Worm (Caenorhabditis elegans) whole organism, late embryonic: ENCODE results near the gene col-151.

Experiments
- C08G9.2 ChIP-seq: sonication (generic microtip); optimal IDR thresholded peaks from 2 replicates; lab custom pipeline; 2016; ENCODE audit warnings: mild to moderate bottlenecking, missing genetic modification characterization, moderate library complexity, missing compliant biosample characterization
- K09A11.1 ChIP-seq: sonication (generic microtip); optimal IDR thresholded peaks from 2 replicates; lab custom pipeline; 2017; ENCODE audit warnings: antibody characterized with exemption, mild to moderate bottlenecking, missing genetic modification characterization, missing compliant biosample characterization; ENCODE audit not compliant: insufficient read depth
- T23F11.4 ChIP-seq: fragments of 200-800 bp; sonication (Bioruptor generic); optimal IDR thresholded peaks from 2 replicates; lab custom pipeline; 2018; ENCODE audit warnings: mild to moderate bottlenecking, missing genetic modification characterization, missing compliant biosample characterization
- Y22D7AL.16 ChIP-seq: sonication (generic microtip); optimal IDR thresholded peaks from 2 replicates; lab custom pipeline; 2016; ENCODE audit warnings: missing genetic modification characterization, missing compliant biosample characterization
- ceh-18 ChIP-seq: sonication (generic microtip); optimal IDR thresholded peaks from 2 replicates; lab custom pipeline; 2016; ENCODE audit warnings: missing genetic modification characterization, missing compliant biosample characterization
- ceh-2 ChIP-seq: sonication (generic microtip); optimal IDR thresholded peaks from 2 replicates; lab custom pipeline; 2016; ENCODE audit warnings: missing genotype, missing genetic modification characterization, missing compliant biosample characterization
- ceh-30 ChIP-seq: fragments of 150-350 bp; optimal IDR thresholded peaks from 2 replicates; lab custom pipeline; 2014; ENCODE audit warnings: missing biosample characterization, missing genetic modification characterization
- ceh-31 ChIP-seq: sonication (generic microtip); optimal IDR thresholded peaks from 2 replicates; lab custom pipeline; 2016; ENCODE audit warnings: missing genetic modification characterization, missing compliant biosample characterization
- ceh-34 ChIP-seq: sonication (generic microtip); optimal IDR thresholded peaks from 2 replicates; lab custom pipeline; 2016; ENCODE audit warnings: mild to moderate bottlenecking, missing genetic modification characterization, missing compliant biosample characterization
- ceh-48 ChIP-seq: sonication (generic microtip); optimal IDR thresholded peaks from 2 replicates; lab custom pipeline; 2016; ENCODE audit warnings: missing genetic modification characterization, inconsistent platforms, missing compliant biosample characterization
- ceh-6 ChIP-seq: fragments of 200-800 bp; sonication (Bioruptor generic); optimal IDR thresholded peaks from 2 replicates; lab custom pipeline; 2018; ENCODE audit warnings: mild to moderate bottlenecking, missing genetic modification characterization, missing compliant biosample characterization
- ceh-9 ChIP-seq: sonication (generic microtip); optimal IDR thresholded peaks from 2 replicates; lab custom pipeline; 2016; ENCODE audit warnings: mild to moderate bottlenecking, missing genetic modification characterization, inconsistent platforms, missing compliant biosample characterization
- dmd-4 ChIP-seq: sonication (generic microtip); optimal IDR thresholded peaks from 2 replicates; lab custom pipeline; 2016; ENCODE audit warnings: borderline replicate concordance, missing genetic modification characterization, missing compliant biosample characterization
- dve-1 ChIP-seq: sonication (generic microtip); optimal IDR thresholded peaks from 2 replicates; lab custom pipeline; 2017; ENCODE audit warnings: antibody characterized with exemption, mild to moderate bottlenecking, missing genetic modification characterization, missing compliant biosample characterization
- elt-2 ChIP-seq: sonication (generic microtip); optimal IDR thresholded peaks from 2 replicates; lab custom pipeline; 2016; ENCODE audit warnings: missing genetic modification reagents, missing genetic modification characterization, missing compliant biosample characterization
- ets-4 ChIP-seq: sonication (generic microtip); optimal IDR thresholded peaks from 2 replicates; lab custom pipeline; 2016; ENCODE audit warnings: missing genetic modification characterization, missing compliant biosample characterization
- fkh-10 ChIP-seq: fragments of 150-350 bp; optimal IDR thresholded peaks from 2 replicates; lab custom pipeline; 2014; ENCODE audit warnings: missing biosample characterization, missing genetic modification reagents, missing genetic modification characterization
- gmeb-2 ChIP-seq: sonication (generic microtip); optimal IDR thresholded peaks from 2 replicates; lab custom pipeline; 2016; ENCODE audit warnings: missing genetic modification characterization, inconsistent platforms, missing compliant biosample characterization
- hlh-13 ChIP-seq: fragments of 200-800 bp; sonication (Bioruptor generic); optimal IDR thresholded peaks from 2 replicates; lab custom pipeline; 2018; ENCODE audit warnings: mild to moderate bottlenecking, missing genetic modification characterization, missing compliant biosample characterization
- hlh-15 ChIP-seq: sonication (generic microtip); optimal IDR thresholded peaks from 2 replicates; lab custom pipeline; 2016; ENCODE audit warnings: missing genetic modification characterization, missing compliant biosample characterization
- hlh-30 ChIP-seq: sonication (generic microtip); optimal IDR thresholded peaks from 2 replicates; lab custom pipeline; 2017; ENCODE audit warnings: antibody characterized with exemption, missing genetic modification characterization, missing compliant biosample characterization; ENCODE audit not compliant: insufficient read depth
- lim-6 ChIP-seq: sonication (generic microtip); optimal IDR thresholded peaks from 2 replicates; lab custom pipeline; 2016; ENCODE audit warnings: missing genetic modification characterization, missing compliant biosample characterization
- lin-11 ChIP-seq: fragments of 200-800 bp; sonication (Bioruptor generic); optimal IDR thresholded peaks from 2 replicates; lab custom pipeline; 2018; ENCODE audit warnings: mild to moderate bottlenecking, missing genetic modification characterization, missing compliant biosample characterization
- mec-3 ChIP-seq: sonication (generic microtip); optimal IDR thresholded peaks from 2 replicates; lab custom pipeline; 2016; ENCODE audit warnings: borderline replicate concordance, missing genetic modification characterization, missing compliant biosample characterization
- nfya-1 ChIP-seq: sonication (generic microtip); optimal IDR thresholded peaks from 2 replicates; lab custom pipeline; 2017; ENCODE audit warnings: missing genetic modification characterization, mild to moderate bottlenecking, missing compliant biosample characterization, antibody characterized with exemption, moderate library complexity
- odd-2 ChIP-seq: sonication (generic microtip); optimal IDR thresholded peaks from 2 replicates; lab custom pipeline; 2017; ENCODE audit warnings: antibody characterized with exemption, mild to moderate bottlenecking, missing genetic modification characterization, missing compliant biosample characterization
- pag-3 ChIP-seq: sonication (generic microtip); optimal IDR thresholded peaks from 2 replicates; lab custom pipeline; 2016; ENCODE audit warnings: missing compliant biosample characterization, missing genetic modification characterization, borderline replicate concordance
- pha-2 ChIP-seq: sonication (generic microtip); optimal IDR thresholded peaks from 2 replicates; lab custom pipeline; 2017; ENCODE audit warnings: mild to moderate bottlenecking, missing genetic modification characterization, missing compliant biosample characterization
- pha-4 ChIP-seq: fragments of 150-350 bp; optimal IDR thresholded peaks from 2 replicates; lab custom pipeline; 2018; ENCODE audit warnings: missing biosample characterization, missing genetic modification reagents, missing genetic modification characterization
- sox-2 ChIP-seq: fragments of 200-800 bp; sonication (Bioruptor generic); IDR thresholded peaks from 2 replicates; pipeline ENCODE4 v1.3.6; 2022; ENCODE audit warnings: missing genetic modification reagents, missing genetic modification characterization, missing compliant biosample characterization
- tbx-2 ChIP-seq: sonication (generic microtip); optimal IDR thresholded peaks from 2 replicates; lab custom pipeline; 2016; ENCODE audit warnings: missing genetic modification characterization, missing compliant biosample characterization
- tbx-7 ChIP-seq: sonication (generic microtip); optimal IDR thresholded peaks from 2 replicates; lab custom pipeline; 2016; ENCODE audit warnings: missing genotype, missing genetic modification characterization, missing compliant biosample characterization
- ttx-3 ChIP-seq: sonication (generic microtip); optimal IDR thresholded peaks from 2 replicates; lab custom pipeline; 2016; ENCODE audit warnings: missing genetic modification reagents, missing genetic modification characterization, missing compliant biosample characterization
- unc-3 ChIP-seq, 2 experiments: fragments of 200-800 bp in 1 of 2; sonication (Bioruptor generic) in 1 of 2; sonication (generic microtip) in 1 of 2; conservative IDR thresholded peaks in 1 of 2; optimal IDR thresholded peaks in 1 of 2; 2 replicates each; pipeline versions ENCODE4 v1.3.6 to Lab custom; 2016 to 2022; ENCODE audit warnings: missing compliant biosample characterization in 2 of 2, missing genetic modification characterization in 2 of 2, missing genetic modification reagents in 1 of 2
- zip-5 ChIP-seq: sonication (generic microtip); optimal IDR thresholded peaks from 2 replicates; lab custom pipeline; 2016; ENCODE audit warnings: missing genetic modification characterization, missing compliant biosample characterization

col-151 gene

DNA sequence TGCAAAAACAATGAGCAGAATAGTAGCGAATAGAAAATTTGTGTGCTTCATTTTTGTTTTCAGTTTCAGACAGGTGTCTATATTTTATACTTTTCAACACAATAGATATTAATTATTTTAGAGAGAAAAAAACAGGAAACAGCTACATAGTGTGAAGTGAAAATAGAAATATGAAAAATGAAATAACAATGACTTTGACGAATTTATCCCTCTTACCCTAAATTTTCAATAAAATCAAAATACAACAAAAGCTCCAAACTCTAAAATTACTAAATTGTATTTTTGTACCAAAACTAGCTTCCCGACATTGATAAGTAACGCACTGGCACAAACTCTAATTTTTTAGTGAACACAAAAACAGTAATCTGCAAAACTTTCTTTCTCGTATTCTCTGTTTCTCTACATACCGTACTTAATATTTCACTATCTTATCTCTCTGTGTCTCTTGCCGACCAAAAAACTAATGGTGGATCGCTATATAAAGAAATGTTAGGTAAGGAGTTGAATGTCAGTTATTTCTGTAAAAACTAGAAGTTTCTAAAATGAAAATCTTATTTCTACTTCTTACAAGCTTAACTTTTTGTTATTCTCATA lies at the start of gene col-151, which contains the start of gene ugt-1:
Gene col-151 (minus strand): TSS at position 51 of the 594 bp plus-strand sequence.
Gene ugt-1 (plus strand): TSS at position 491 of the 594 bp plus-strand sequence.
- no peak for TF ChIP-seq fkh-10 (GFP tag; lab: Kevin White, UChicago)
- TF ChIP-seq dve-1 (tag; lab: Kevin White, UChicago), result no peak
- no peak for TF ChIP-seq hlh-13 (GFP tag; lab: Kevin White, UChicago)
- TF ChIP-seq ceh-18 (tag; lab: Kevin White, UChicago), result no peak
- TF ChIP-seq hlh-15, result no peak
- no peak for TF ChIP-seq gmeb-2

ce11 chrV:10441135-10442024 lies 46.4 kb upstream of the col-151 start, which contains the start of gene pap-1:
Gene pap-1 (plus strand): TSS chrV:10441974.
- TF ChIP-seq ceh-31 (peak; percentile 50), C08G9.2 (tag; lab: Kevin White, UChicago) (peak; percentile 37), nfya-1 (tag; lab: Kevin White, UChicago) (peak; percentile 17), tbx-7 (tag; lab: Kevin White, UChicago) (peak; percentile 41), unc-3 (GFP tag; conservative IDR thresholded peaks at IDR 0.05; lab: Robert Waterston, UW) (no peak), unc-3 (tag; optimal IDR thresholded peaks at IDR 0.05; lab: Kevin White, UChicago) (no peak), hlh-30 (tag; lab: Kevin White, UChicago) (peak; percentile 88), mec-3 (no peak), K09A11.1 (no peak), ceh-2 (tag; lab: Kevin White, UChicago) (peak; percentile 35), elt-2 (tag; lab: Kevin White, UChicago) (no peak), ceh-6 (GFP tag; lab: Kevin White, UChicago) (no peak), ets-4 (tag; lab: Kevin White, UChicago) (peak; percentile 3), zip-5 (tag; lab: Kevin White, UChicago) (peak; percentile 21)

- no peak for TF ChIP-seq pha-2 (tag; lab: Kevin White, UChicago)
- no peak for TF ChIP-seq ttx-3 (tag; lab: Kevin White, UChicago)
- no peak for TF ChIP-seq pag-3
- no peak for TF ChIP-seq ceh-2 (tag; lab: Kevin White, UChicago)
- no peak for TF ChIP-seq pha-4
These were observed 45.7 kb upstream of the col-151 start, which contains the start of gene snf-10 for ce11 chrV:10440723-10441122. Gene snf-10 (minus strand): TSS chrV:10440823.

ce11 chrV:10436612-10437011 lies 41.6 kb upstream of the col-151 start, which contains the start of gene set-22:
Gene set-22 (plus strand): TSS chrV:10436912.
- no peak for TF ChIP-seq ceh-34 (tag; lab: Kevin White, UChicago)
- no peak for TF ChIP-seq zip-5 (tag; lab: Kevin White, UChicago)
- TF ChIP-seq tbx-2 (tag; lab: Kevin White, UChicago), result no peak
- TF ChIP-seq mec-3, result no peak
- no peak for TF ChIP-seq ceh-48 (tag; lab: Kevin White, UChicago)
- TF ChIP-seq sox-2, result no peak

- TF ChIP-seq tbx-2 (tag; lab: Kevin White, UChicago) (no peak), hlh-13 (GFP tag; lab: Kevin White, UChicago) (no peak), odd-2 (tag; lab: Kevin White, UChicago) (no peak), ceh-6 (GFP tag; lab: Kevin White, UChicago) (no peak), sox-2 (no peak), lin-11 (tag; lab: Kevin White, UChicago) (no peak), gmeb-2 (no peak), lim-6 (tag; lab: Kevin White, UChicago) (no peak), ceh-34 (tag; lab: Kevin White, UChicago) (no peak), T23F11.4 (GFP tag; lab: Kevin White, UChicago) (no peak), hlh-30 (tag; lab: Kevin White, UChicago) (no peak), ceh-30 (tag; lab: Kevin White, UChicago) (no peak), ceh-9 (tag; lab: Kevin White, UChicago) (no peak), fkh-10 (GFP tag; lab: Kevin White, UChicago) (no peak), dmd-4 (tag; lab: Kevin White, UChicago) (no peak), Y22D7AL.16 (tag; lab: Kevin White, UChicago) (no peak)
These were observed 40.2 kb upstream of the col-151 start for ce11 chrV:10435198-10435597.
